Worm (Caenorhabditis elegans): ENCODE data around the gene C25D7.5.

DNA sequence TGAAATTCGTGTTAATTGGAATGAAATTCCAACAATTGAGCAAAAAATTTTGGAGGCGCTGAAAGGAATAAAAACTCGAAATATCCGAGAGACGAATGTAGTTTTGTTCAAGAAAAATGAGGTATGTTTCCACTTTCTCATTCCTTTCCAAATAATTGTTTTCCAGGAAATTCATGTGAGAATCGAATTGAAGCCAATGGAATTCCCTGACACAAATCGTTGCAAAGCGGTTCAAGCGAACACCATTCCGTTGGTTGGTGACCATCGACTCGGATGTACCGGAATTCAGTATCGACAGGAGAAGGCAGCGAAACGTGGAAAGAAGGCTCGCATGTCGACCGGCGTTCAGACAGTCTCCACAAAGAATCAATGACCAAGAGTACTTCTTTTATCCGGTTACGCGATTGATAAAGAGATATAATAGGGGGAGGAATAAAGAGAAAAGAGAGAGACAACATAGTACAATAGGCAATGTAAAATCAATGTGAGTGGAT, 3.9 kb downstream of the C25D7.5 start:
- no peak for TF ChIP-seq unc-62 (GFP tag; optimal IDR thresholded peaks at IDR 0.05)
- no peak for TF ChIP-seq ceh-100 (GFP tag; IDR thresholded peaks at IDR 0.05)
- no peak for TF ChIP-seq cebp-1 (GFP tag; IDR thresholded peaks at IDR 0.05)
- TF ChIP-seq cebp-1 (tag; optimal IDR thresholded peaks at IDR 0.05) = no peak
- no peak for TF ChIP-seq Y95B8A.8 (GFP tag; IDR thresholded peaks at IDR 0.05)
- TF ChIP-seq let-526 (GFP tag; IDR thresholded peaks at IDR 0.05) = no peak
- no peak for TF ChIP-seq ama-1 (optimal IDR thresholded peaks at IDR 0.05)
- TF ChIP-seq ama-1 (GFP tag; optimal IDR thresholded peaks at IDR 0.05) = no peak
- TF ChIP-seq snpc-4 (GFP tag; optimal IDR thresholded peaks at IDR 0.05) = no peak
- no peak for TF ChIP-seq snpc-4 (tag; optimal IDR thresholded peaks at IDR 0.05)
- no peak for TF ChIP-seq K11D2.4 (GFP tag; IDR thresholded peaks at IDR 0.05)
- TF ChIP-seq lin-26 (GFP tag; IDR thresholded peaks at IDR 0.05) = peak; percentile 76
- TF ChIP-seq nfya-1 (tag; optimal IDR thresholded peaks at IDR 0.05; ENCODE audit: borderline replicate concordance, insufficient read depth) = no peak
- TF ChIP-seq ccch-3 (GFP tag; optimal IDR thresholded peaks at IDR 0.05) = no peak
- no peak for TF ChIP-seq F37B4.10 (GFP tag; IDR thresholded peaks at IDR 0.05)
- no peak for TF ChIP-seq dpff-1 (tag; optimal IDR thresholded peaks at IDR 0.05)

Data from whole organism, young adult.